Worm (Caenorhabditis elegans): ENCODE data around the gene Y45G12B.3.

- no peak for TF ChIP-seq skn-1 (tag; optimal IDR thresholded peaks at IDR 0.05)
- TF ChIP-seq sdz-12 (GFP tag; optimal IDR thresholded peaks at IDR 0.05) = no peak
- no peak for TF ChIP-seq ama-1 (optimal IDR thresholded peaks at IDR 0.05)
- no peak for TF ChIP-seq rbr-2 (tag; optimal IDR thresholded peaks at IDR 0.05)
- TF ChIP-seq T26A8.4 (GFP tag; IDR thresholded peaks at IDR 0.05) = no peak
These were observed 44.2 kb upstream of the Y45G12B.3 start, which contains the start of gene srg-61 for ce11 chrV:2740228-2740627.
